Fruit fly (Drosophila melanogaster): ENCODE results near the gene CG8132.
A peak's percentile ranks its signal among the peaks of the same experiment; 100 is the strongest.

The CG8132 gene

dm6 chr3R:9404104-9404512 is 2.8 kb downstream of the CG8132 start, which contains the start of the genes CG9356, BBIP1 and CG8135 (continued):
- TF ChIP-seq Hr4 (GFP tag; optimal IDR thresholded peaks at IDR 0.05) (no peak), CG8119 (GFP tag; IDR thresholded peaks at IDR 0.05) (no peak), Hr39 (GFP tag; optimal IDR thresholded peaks at IDR 0.05) (no peak), cyc (GFP tag; optimal IDR thresholded peaks at IDR 0.05) (peak; percentile 82), CG11294 (GFP tag; IDR thresholded peaks at IDR 0.05) (0 out of 2 replicates have a peak, but pooled peaks have one; percentile 17), OdsH (GFP tag; optimal IDR thresholded peaks at IDR 0.05) (no peak), CG6854 (GFP tag; optimal IDR thresholded peaks at IDR 0.05) (no peak), Smox (GFP tag; optimal IDR thresholded peaks at IDR 0.05) (no peak), Gug (GFP tag; IDR thresholded peaks at IDR 0.05) (peak; percentile 52), CG11762 (GFP tag; optimal IDR thresholded peaks at IDR 0.05; ENCODE audit: insufficient read depth) (peak; percentile 54), CG6808 (GFP tag; optimal IDR thresholded peaks at IDR 0.05) (no peak), CG8319 (GFP tag; optimal IDR thresholded peaks at IDR 0.05) (peak; percentile 53), eg (GFP tag; IDR thresholded peaks at IDR 0.05) (no peak), Hr38 (GFP tag; optimal IDR thresholded peaks at IDR 0.05) (no peak), Eip78C (GFP tag) (peak; percentile 91), Sox15 (GFP tag; optimal IDR thresholded peaks at IDR 0.05) (peak; percentile 33), CG8632 (GFP tag; optimal IDR thresholded peaks at IDR 0.05) (no peak), CG6792 (GFP tag; optimal IDR thresholded peaks at IDR 0.05) (no peak), dac (GFP tag; optimal IDR thresholded peaks at IDR 0.05) (no peak), lz (GFP tag; optimal IDR thresholded peaks at IDR 0.05) (peak; percentile 79), ss (GFP tag; optimal IDR thresholded peaks at IDR 0.05) (no peak), CG31627 (GFP tag; optimal IDR thresholded peaks at IDR 0.05) (peak; percentile 78), CG11902 (GFP tag; optimal IDR thresholded peaks at IDR 0.05) (peak; percentile 14), Sox102F (GFP tag; optimal IDR thresholded peaks at IDR 0.05) (no peak)

- TF ChIP-seq CG9139 (GFP tag; optimal IDR thresholded peaks at IDR 0.05) (no peak), CG8319 (GFP tag; optimal IDR thresholded peaks at IDR 0.05) (no peak), Lpt (GFP tag; optimal IDR thresholded peaks at IDR 0.05) (no peak), fkh (GFP tag; optimal IDR thresholded peaks at IDR 0.05) (no peak), CG3919 (GFP tag; optimal IDR thresholded peaks at IDR 0.05) (no peak), Sox14 (GFP tag; optimal IDR thresholded peaks at IDR 0.05) (no peak)
These were observed 6.8 kb downstream of the CG8132 start, which contains the start of gene CG44261 for dm6 chr3R:9408069-9408468. CG44261 (minus strand) TSS chr3R:9408169.

dm6 chr3R:9410182-9410581 is 8.9 kb downstream of the CG8132 start, which contains the start of gene betaTub85D:
betaTub85D (minus strand) TSS chr3R:9410282.
- TF ChIP-seq dac (GFP tag; optimal IDR thresholded peaks at IDR 0.05) (no peak), Ets96B (tag; optimal IDR thresholded peaks at IDR 0.05) (no peak), pdm3 (GFP tag; optimal IDR thresholded peaks at IDR 0.05) (no peak), spab (GFP tag; optimal IDR thresholded peaks at IDR 0.05) (no peak), CG1621 (tag; optimal IDR thresholded peaks at IDR 0.05) (no peak), CG4318 (GFP tag; optimal IDR thresholded peaks at IDR 0.05) (no peak), Gug (GFP tag; IDR thresholded peaks at IDR 0.05) (no peak), svp (GFP tag) (no peak), CG15336 (GFP tag; IDR thresholded peaks at IDR 0.05) (no peak), Eip78C (GFP tag) (no peak), CG32006 (GFP tag; optimal IDR thresholded peaks at IDR 0.05) (no peak), topi (GFP tag; optimal IDR thresholded peaks at IDR 0.05) (no peak), Eip75B (GFP tag; optimal IDR thresholded peaks at IDR 0.05) (no peak), CG10631 (GFP tag; optimal IDR thresholded peaks at IDR 0.05) (no peak), CG11294 (GFP tag; IDR thresholded peaks at IDR 0.05) (no peak), esn (GFP tag; optimal IDR thresholded peaks at IDR 0.05) (no peak), CG3032 (tag; optimal IDR thresholded peaks at IDR 0.05) (no peak), CG6276 (GFP tag; optimal IDR thresholded peaks at IDR 0.05) (no peak), CG16779 (tag; optimal IDR thresholded peaks at IDR 0.05) (no peak), Eip93F (GFP tag; optimal IDR thresholded peaks at IDR 0.05) (no peak)
